Fruit fly (Drosophila melanogaster): ENCODE measurements around the gene CG9519.

DNA sequence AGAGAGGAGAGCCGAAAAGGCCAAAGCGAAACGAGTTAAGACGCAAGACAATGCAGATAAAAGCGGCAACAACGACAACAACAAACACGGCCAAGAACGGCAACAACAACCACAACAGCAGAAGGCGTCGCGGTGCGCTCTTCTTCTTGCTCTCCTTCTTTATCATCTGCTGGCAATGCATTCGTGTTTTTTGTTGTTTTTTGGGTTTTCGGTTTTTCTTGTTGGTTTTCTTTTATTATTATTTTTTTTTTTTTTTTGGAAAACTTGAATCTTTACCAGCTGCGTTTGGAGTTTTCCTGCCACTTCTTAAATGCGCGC lies 30.7 kb downstream of the CG9519 start:
- TF ChIP-seq Snoo (tag; optimal IDR thresholded peaks at IDR 0.05) (no peak), D1 (tag; optimal IDR thresholded peaks at IDR 0.05) (no peak), CG12605 (GFP tag; IDR thresholded peaks at IDR 0.05) (no peak), Ets98B (GFP tag; IDR thresholded peaks at IDR 0.05) (no peak), EcR (GFP tag; optimal IDR thresholded peaks at IDR 0.05) (no peak), gl (tag; optimal IDR thresholded peaks at IDR 0.05) (no peak), fd96Ca (GFP tag; IDR thresholded peaks at IDR 0.05) (no peak), CG32121 (GFP tag; IDR thresholded peaks at IDR 0.05) (no peak)
